Fruit fly (Drosophila melanogaster) whole organism, embryonic: Measurements from ENCODE around the gene alphaTub67C.

Experiments
- Adf1 ChIP-seq: fragments of 200-800 bp; sonication (Bioruptor generic); IDR thresholded peaks from 2 replicates; pipeline ENCODE4 v1.3.6; 2022; ENCODE audit warnings: missing biosample characterization, missing genetic modification characterization
- CG10209 ChIP-seq: fragments of 200-800 bp; sonication (Bioruptor generic); optimal IDR thresholded peaks from 3 replicates; lab custom pipeline; 2017; ENCODE audit warnings: missing biosample characterization, mild to moderate bottlenecking, missing genetic modification characterization, missing genetic modification reagents
- CG10274 ChIP-seq: fragments of 200-800 bp; sonication (Bioruptor generic); optimal IDR thresholded peaks from 3 replicates; lab custom pipeline; 2017; ENCODE audit warnings: missing biosample characterization, mild to moderate bottlenecking, missing genetic modification characterization
- CG11085 ChIP-seq: fragments of 200-800 bp; sonication (Bioruptor generic); IDR thresholded peaks from 2 replicates; pipeline ENCODE4 v1.3.6; 2022; ENCODE audit warnings: missing biosample characterization, missing genetic modification characterization
- CG12071 ChIP-seq: fragments of 200-800 bp; sonication (Bioruptor generic); optimal IDR thresholded peaks from 3 replicates; lab custom pipeline; 2018; ENCODE audit warnings: missing biosample characterization, mild to moderate bottlenecking, missing genetic modification characterization
- CG15073 ChIP-seq: fragments of 200-800 bp; sonication (Bioruptor generic); optimal IDR thresholded peaks from 2 replicates; lab custom pipeline; 2016; ENCODE audit warnings: missing biosample characterization, missing genetic modification characterization
- CG15269 ChIP-seq: fragments of 200-800 bp; sonication (Bioruptor generic); optimal IDR thresholded peaks from 2 replicates; lab custom pipeline; 2018; ENCODE audit warnings: missing biosample characterization, mild to moderate bottlenecking, missing genetic modification characterization, moderate library complexity
- CG1792 ChIP-seq: fragments of 200-800 bp; sonication (Bioruptor generic); optimal IDR thresholded peaks from 2 replicates; lab custom pipeline; 2016; ENCODE audit warnings: missing biosample characterization, missing genetic modification characterization
- CG18476 ChIP-seq: fragments of 200-800 bp; sonication (Bioruptor generic); optimal IDR thresholded peaks from 2 replicates; lab custom pipeline; 2016; ENCODE audit warnings: missing biosample characterization, mild to moderate bottlenecking, missing genetic modification characterization
- CG18764 ChIP-seq: fragments of 200-800 bp; sonication (Bioruptor generic); optimal IDR thresholded peaks from 3 replicates; lab custom pipeline; 2016; ENCODE audit warnings: missing biosample characterization, missing genetic modification characterization
- CG2678 ChIP-seq: fragments of 200-800 bp; sonication (Bioruptor generic); optimal IDR thresholded peaks from 3 replicates; lab custom pipeline; 2019; ENCODE audit warnings: missing biosample characterization, mild to moderate bottlenecking, missing genetic modification characterization, moderate library complexity
- CG3838 ChIP-seq: fragments of 200-800 bp; sonication (Bioruptor generic); optimal IDR thresholded peaks from 3 replicates; lab custom pipeline; 2016; ENCODE audit warnings: missing biosample characterization, missing genetic modification characterization
- CG4617 ChIP-seq: fragments of 200-800 bp; sonication (Bioruptor generic); optimal IDR thresholded peaks from 3 replicates; lab custom pipeline; 2016; ENCODE audit warnings: missing biosample characterization, missing genetic modification characterization, borderline replicate concordance
- CG5245 ChIP-seq: fragments of 200-800 bp; sonication (Bioruptor generic); optimal IDR thresholded peaks from 3 replicates; lab custom pipeline; 2016; ENCODE audit warnings: missing biosample characterization, missing genetic modification characterization
- CG6791 ChIP-seq: fragments of 200-800 bp; sonication (Bioruptor generic); IDR thresholded peaks from 3 replicates; pipeline ENCODE4 v1.3.6; 2022; ENCODE audit warnings: missing biosample characterization, missing genetic modification characterization; ENCODE audit not compliant: partially characterized antibody
- CG6854 ChIP-seq: fragments of 200-800 bp; sonication (Bioruptor generic); optimal IDR thresholded peaks from 3 replicates; lab custom pipeline; 2017; ENCODE audit warnings: missing biosample characterization, mild to moderate bottlenecking, missing genetic modification characterization
- CG7357 ChIP-seq: fragments of 200-800 bp; sonication (Bioruptor generic); IDR thresholded peaks from 3 replicates; pipeline ENCODE4 v1.3.6; 2022; ENCODE audit warnings: missing biosample characterization, missing genetic modification characterization
- CG7839 ChIP-seq: fragments of 200-800 bp; sonication (Bioruptor generic); optimal IDR thresholded peaks from 3 replicates; lab custom pipeline; 2018; ENCODE audit warnings: missing biosample characterization, mild to moderate bottlenecking, missing genetic modification characterization, moderate library complexity
- CkIIα-i1 ChIP-seq: fragments of 200-800 bp; sonication (Bioruptor generic); IDR thresholded peaks from 2 replicates; pipeline ENCODE4 v1.3.6; 2022; ENCODE audit warnings: missing biosample characterization, missing genetic modification characterization
- Dbx ChIP-seq: fragments of 200-800 bp; sonication (Bioruptor generic); IDR thresholded peaks from 3 replicates; pipeline ENCODE4 v1.3.6; 2022; ENCODE audit warnings: missing biosample characterization, missing genetic modification characterization
- ERR ChIP-seq: fragments of 200-800 bp; sonication (Bioruptor generic); optimal IDR thresholded peaks from 2 replicates; lab custom pipeline; 2016; ENCODE audit warnings: missing biosample characterization, missing genetic modification characterization
- GATAe ChIP-seq: fragments of 200-800 bp; sonication (Bioruptor generic); conservative IDR thresholded peaks from 2 replicates; pipeline ENCODE4 v1.3.6; 2022; ENCODE audit warnings: missing biosample characterization, missing genetic modification characterization
- HLH4C ChIP-seq: fragments of 200-800 bp; sonication (Bioruptor generic); IDR thresholded peaks from 3 replicates; pipeline ENCODE4 v1.3.6; 2022; ENCODE audit warnings: missing biosample characterization, missing genetic modification characterization; ENCODE audit not compliant: partially characterized antibody
- HmgD ChIP-seq: fragments of 200-800 bp; sonication (Bioruptor generic); optimal IDR thresholded peaks from 3 replicates; lab custom pipeline; 2016; ENCODE audit warnings: missing biosample characterization, missing genetic modification characterization
- HmgZ ChIP-seq: fragments of 200-800 bp; sonication (Bioruptor generic); optimal IDR thresholded peaks from 2 replicates; lab custom pipeline; 2018; ENCODE audit warnings: missing biosample characterization, mild to moderate bottlenecking, missing genetic modification characterization
- NFAT ChIP-seq: fragments of 200-800 bp; sonication (Bioruptor generic); IDR thresholded peaks from 2 replicates; pipeline ENCODE4 v1.3.6; 2022; ENCODE audit warnings: missing biosample characterization, missing genetic modification characterization
- Nf-YA ChIP-seq: fragments of 200-800 bp; sonication (Bioruptor generic); IDR thresholded peaks from 2 replicates; pipeline ENCODE4 v1.3.6; 2022; ENCODE audit warnings: missing biosample characterization, missing genetic modification characterization
- Oli ChIP-seq: fragments of 200-800 bp; sonication (Bioruptor generic); optimal IDR thresholded peaks from 2 replicates; lab custom pipeline; 2018; ENCODE audit warnings: missing biosample characterization, mild to moderate bottlenecking, missing genetic modification characterization, moderate library complexity
- Opbp ChIP-seq: fragments of 200-800 bp; sonication (Bioruptor generic); IDR thresholded peaks from 3 replicates; pipeline ENCODE4 v1.3.6; 2022; ENCODE audit warnings: missing biosample characterization, missing genetic modification characterization; ENCODE audit not compliant: partially characterized antibody
- Ptx1 ChIP-seq: fragments of 200-800 bp; sonication (Bioruptor generic); IDR thresholded peaks from 2 replicates; pipeline ENCODE4 v1.3.6; 2022; ENCODE audit warnings: missing biosample characterization, missing genetic modification characterization
- Sox102F ChIP-seq: fragments of 200-800 bp; sonication (Bioruptor generic); optimal IDR thresholded peaks from 2 replicates; lab custom pipeline; 2018; ENCODE audit warnings: missing biosample characterization, mild to moderate bottlenecking, missing genetic modification characterization, moderate library complexity
- Taf1 ChIP-seq: fragments of 200-800 bp; sonication (Bioruptor generic); IDR thresholded peaks from 2 replicates; pipeline ENCODE4 v1.3.6; 2022; ENCODE audit warnings: missing biosample characterization, missing genetic modification characterization
- ac ChIP-seq: fragments of 200-800 bp; sonication (Bioruptor generic); optimal IDR thresholded peaks from 3 replicates; lab custom pipeline; 2017; ENCODE audit warnings: missing biosample characterization, mild to moderate bottlenecking, missing genetic modification characterization
- ase ChIP-seq: fragments of 200-800 bp; sonication (Bioruptor generic); IDR thresholded peaks from 3 replicates; pipeline ENCODE4 v1.3.6; 2022; ENCODE audit warnings: missing biosample characterization, missing genetic modification characterization
- bowl ChIP-seq: fragments of 200-800 bp; sonication (Bioruptor generic); IDR thresholded peaks from 2 replicates; pipeline ENCODE4 v1.3.6; 2022; ENCODE audit warnings: missing biosample characterization, missing genetic modification characterization
- chinmo ChIP-seq: fragments of 200-800 bp; sonication (Bioruptor generic); IDR thresholded peaks from 4 replicates; pipeline ENCODE4 v1.3.6; 2022; ENCODE audit warnings: missing biosample characterization, missing genetic modification characterization; ENCODE audit not compliant: partially characterized antibody
- cwo ChIP-seq: fragments of 200-800 bp; sonication (Bioruptor generic); optimal IDR thresholded peaks from 3 replicates; lab custom pipeline; 2017; ENCODE audit warnings: missing biosample characterization, missing genetic modification characterization, mild to moderate bottlenecking, moderate library complexity, missing genetic modification reagents
- danr ChIP-seq: fragments of 200-800 bp; sonication (Bioruptor generic); IDR thresholded peaks from 2 replicates; pipeline ENCODE4 v1.3.6; 2022; ENCODE audit warnings: missing biosample characterization, missing genetic modification characterization
- gfzf ChIP-seq: fragments of 200-800 bp; sonication (Bioruptor generic); optimal IDR thresholded peaks from 2 replicates; lab custom pipeline; 2016; ENCODE audit warnings: missing biosample characterization, mild to moderate bottlenecking, missing genetic modification characterization, moderate library complexity
- grn ChIP-seq: fragments of 200-800 bp; sonication (Bioruptor generic); optimal IDR thresholded peaks from 3 replicates; lab custom pipeline; 2017; ENCODE audit warnings: missing biosample characterization, missing genetic modification characterization
- knrl ChIP-seq: fragments of 200-800 bp; sonication (Bioruptor generic); IDR thresholded peaks from 3 replicates; pipeline ENCODE4 v1.3.6; 2022; ENCODE audit warnings: missing biosample characterization, missing genetic modification characterization; ENCODE audit not compliant: partially characterized antibody
- maf-S ChIP-seq: fragments of 200-800 bp; sonication (Bioruptor generic); optimal IDR thresholded peaks from 2 replicates; lab custom pipeline; 2016; ENCODE audit warnings: missing biosample characterization, missing genetic modification characterization
- pho ChIP-seq: fragments of 200-800 bp; sonication (Bioruptor generic); optimal IDR thresholded peaks from 2 replicates; lab custom pipeline; 2016; ENCODE audit warnings: missing biosample characterization, missing genetic modification characterization
- repo ChIP-seq: fragments of 200-800 bp; sonication (Bioruptor generic); optimal IDR thresholded peaks from 2 replicates; lab custom pipeline; 2016; ENCODE audit warnings: missing biosample characterization, missing genetic modification characterization
- sens ChIP-seq: fragments of 200-800 bp; sonication (Bioruptor generic); peaks from one replicate; lab custom pipeline; 2016; ENCODE audit warnings: missing biosample characterization, missing genetic modification characterization
- sob ChIP-seq: fragments of 200-800 bp; sonication (Bioruptor generic); IDR thresholded peaks from 2 replicates; pipeline ENCODE4 v1.3.6; 2022; ENCODE audit warnings: missing biosample characterization, missing genetic modification characterization
- tgo ChIP-seq: fragments of 200-800 bp; sonication (Bioruptor generic); IDR thresholded peaks from 3 replicates; pipeline ENCODE4 v1.3.6; 2022; ENCODE audit warnings: missing biosample characterization, missing genetic modification characterization
- tin ChIP-seq: fragments of 200-800 bp; sonication (Bioruptor generic); optimal IDR thresholded peaks from 3 replicates; lab custom pipeline; 2016; ENCODE audit warnings: missing biosample characterization, missing genetic modification characterization
- tna ChIP-seq: fragments of 200-800 bp; sonication (Bioruptor generic); IDR thresholded peaks from 2 replicates; pipeline ENCODE4 v1.3.6; 2022; ENCODE audit warnings: missing biosample characterization, missing genetic modification characterization; ENCODE audit not compliant: partially characterized antibody
- usp ChIP-seq: fragments of >200 bp; optimal IDR thresholded peaks from 2 replicates; lab custom pipeline; 2017; ENCODE audit warnings: missing biosample characterization, missing genetic modification characterization
- zfh2 ChIP-seq: fragments of 200-800 bp; sonication (Bioruptor generic); optimal IDR thresholded peaks from 2 replicates; lab custom pipeline; 2016; ENCODE audit warnings: missing biosample characterization, missing genetic modification characterization

alphaTub67C gene

dm6 chr3L:9693552-9694133 is 12.6 kb downstream of the alphaTub67C start (continued):
- TF ChIP-seq CG18764 (GFP tag; lab: Kevin White, UChicago) (no peak), CG7839 (no peak), ase (GFP tag; lab: Robert Waterston, UW) (no peak), NFAT (no peak), Taf1 (0 out of 2 replicates have a peak, but pooled peaks have one; percentile 35), ERR (no peak), usp (GFP tag; lab: Kevin White, UChicago) (no peak), Dbx (GFP tag; lab: Robert Waterston, UW) (0 out of 3 replicates have a peak, but pooled peaks have one; percentile 6), danr (GFP tag; lab: Robert Waterston, UW) (no peak), CG3838 (GFP tag; lab: Kevin White, UChicago) (no peak), GATAe (no peak), CG12071 (GFP tag; lab: Kevin White, UChicago) (no peak), Opbp (no peak), CG10209 (GFP tag; lab: Kevin White, UChicago) (no peak), CG15073 (GFP tag; lab: Kevin White, UChicago) (no peak), CG6854 (GFP tag; lab: Kevin White, UChicago) (no peak), CG5245 (GFP tag; lab: Kevin White, UChicago) (no peak), tna (no peak), CG2678 (no peak), zfh2 (GFP tag; lab: Kevin White, UChicago) (no peak), bowl (GFP tag; lab: Robert Waterston, UW) (no peak), CG4617 (no peak), CG7357 (no peak), cwo (GFP tag; lab: Kevin White, UChicago) (peak; percentile 70), HLH4C (GFP tag; lab: Robert Waterston, UW) (no peak), CG1792 (no peak), sens (GFP tag; lab: Kevin White, UChicago) (peak; percentile 71), HmgD (GFP tag; lab: Kevin White, UChicago) (no peak), gfzf (GFP tag; lab: Kevin White, UChicago) (no peak), Sox102F (GFP tag; lab: Kevin White, UChicago) (peak; percentile 48), CG10274 (GFP tag; lab: Kevin White, UChicago) (no peak), tin (GFP tag; lab: Kevin White, UChicago) (no peak), CG11085 (no peak), Oli (tag; lab: Kevin White, UChicago) (no peak), CG6791 (GFP tag; lab: Robert Waterston, UW) (peak; percentile 52; the same call in 1 of the 3 replicates), tgo (GFP tag; lab: Robert Waterston, UW) (no peak), Adf1 (GFP tag; lab: Robert Waterston, UW) (peak; percentile 6; the same call in 1 of the 2 replicates), CG18476 (GFP tag; lab: Kevin White, UChicago) (no peak), CkIIα-i1 (GFP tag; lab: Robert Waterston, UW) (no peak), Nf-YA (no peak), sob (no peak), maf-S (GFP tag; lab: Kevin White, UChicago) (no peak), repo (GFP tag; lab: Kevin White, UChicago) (no peak), grn (no peak), ac (GFP tag; lab: Kevin White, UChicago) (no peak), Ptx1 (GFP tag; lab: Robert Waterston, UW) (peak; percentile 44), knrl (GFP tag; lab: Robert Waterston, UW) (no peak), chinmo (GFP tag; lab: Robert Waterston, UW) (no peak), HmgZ (tag; lab: Kevin White, UChicago) (no peak), CG15269 (tag; lab: Kevin White, UChicago) (no peak), pho (no peak)
